Worm (Caenorhabditis elegans): Measurements from ENCODE around the gene ptrn-1.

The ptrn-1 gene

ce11 chrX:17019098-17019497 is 10.9 kb downstream of the ptrn-1 start:
- TF ChIP-seq T22C8.4 (GFP tag; IDR thresholded peaks at IDR 0.05) (no peak), tab-1 (GFP tag; IDR thresholded peaks at IDR 0.05) (no peak), flt-1 (GFP tag; IDR thresholded peaks at IDR 0.05) (no peak), ztf-29 (GFP tag; IDR thresholded peaks at IDR 0.05) (no peak), ref-1 (GFP tag; conservative IDR thresholded peaks at IDR 0.05) (no peak), klf-2 (GFP tag; conservative IDR thresholded peaks at IDR 0.05) (no peak), ztf-23 (GFP tag; IDR thresholded peaks at IDR 0.05) (no peak), med-1 (GFP tag; optimal IDR thresholded peaks at IDR 0.05; ENCODE audit: insufficient read depth) (no peak), cog-1 (tag; optimal IDR thresholded peaks at IDR 0.05) (no peak)

ce11 chrX:17013162-17013561 is 16.9 kb downstream of the ptrn-1 start, which contains the start of gene F35B3.3:
F35B3.3 (plus strand) TSS chrX:17013462.
- no peak for TF ChIP-seq flt-1 (GFP tag; IDR thresholded peaks at IDR 0.05)
- TF ChIP-seq klf-2 (GFP tag; conservative IDR thresholded peaks at IDR 0.05) = no peak
- TF ChIP-seq med-1 (GFP tag; optimal IDR thresholded peaks at IDR 0.05; ENCODE audit: insufficient read depth) = no peak
- no peak for TF ChIP-seq tab-1 (GFP tag; IDR thresholded peaks at IDR 0.05)
- TF ChIP-seq ref-1 (GFP tag; conservative IDR thresholded peaks at IDR 0.05) = no peak
- TF ChIP-seq ztf-29 (GFP tag; IDR thresholded peaks at IDR 0.05) = no peak
- TF ChIP-seq cog-1 (tag; optimal IDR thresholded peaks at IDR 0.05) = no peak
- TF ChIP-seq ztf-23 (GFP tag; IDR thresholded peaks at IDR 0.05) = no peak

- no peak for TF ChIP-seq tab-1 (GFP tag; IDR thresholded peaks at IDR 0.05)
- TF ChIP-seq ztf-29 (GFP tag; IDR thresholded peaks at IDR 0.05) = no peak
- TF ChIP-seq ztf-23 (GFP tag; IDR thresholded peaks at IDR 0.05) = no peak
- no peak for TF ChIP-seq med-1 (GFP tag; optimal IDR thresholded peaks at IDR 0.05; ENCODE audit: insufficient read depth)
- TF ChIP-seq flt-1 (GFP tag; IDR thresholded peaks at IDR 0.05) = no peak
- no peak for TF ChIP-seq cog-1 (tag; optimal IDR thresholded peaks at IDR 0.05)
These were observed 23.2 kb downstream of the ptrn-1 start for ce11 chrX:17006843-17007242.

ce11 chrX:17003473-17004123 is 26.4 kb downstream of the ptrn-1 start:
- TF ChIP-seq T22C8.4 (GFP tag; IDR thresholded peaks at IDR 0.05) = no peak
- no peak for TF ChIP-seq tab-1 (GFP tag; IDR thresholded peaks at IDR 0.05)
- TF ChIP-seq klf-2 (GFP tag; conservative IDR thresholded peaks at IDR 0.05) = no peak
- TF ChIP-seq cog-1 (tag; optimal IDR thresholded peaks at IDR 0.05) = no peak
- TF ChIP-seq ztf-29 (GFP tag; IDR thresholded peaks at IDR 0.05) = no peak
- no peak for TF ChIP-seq flt-1 (GFP tag; IDR thresholded peaks at IDR 0.05)
- TF ChIP-seq med-1 (GFP tag; optimal IDR thresholded peaks at IDR 0.05; ENCODE audit: insufficient read depth) = no peak
- no peak for TF ChIP-seq ztf-23 (GFP tag; IDR thresholded peaks at IDR 0.05)
- no peak for TF ChIP-seq ref-1 (GFP tag; conservative IDR thresholded peaks at IDR 0.05)

- TF ChIP-seq med-1 (GFP tag; optimal IDR thresholded peaks at IDR 0.05; ENCODE audit: insufficient read depth) = no peak
- TF ChIP-seq T22C8.4 (GFP tag; IDR thresholded peaks at IDR 0.05) = no peak
- no peak for TF ChIP-seq ztf-23 (GFP tag; IDR thresholded peaks at IDR 0.05)
- no peak for TF ChIP-seq tab-1 (GFP tag; IDR thresholded peaks at IDR 0.05)
- no peak for TF ChIP-seq ref-1 (GFP tag; conservative IDR thresholded peaks at IDR 0.05)
- TF ChIP-seq klf-2 (GFP tag; conservative IDR thresholded peaks at IDR 0.05) = no peak
- no peak for TF ChIP-seq cog-1 (tag; optimal IDR thresholded peaks at IDR 0.05)
- no peak for TF ChIP-seq flt-1 (GFP tag; IDR thresholded peaks at IDR 0.05)
- TF ChIP-seq ztf-29 (GFP tag; IDR thresholded peaks at IDR 0.05) = no peak
These were observed 27.9 kb downstream of the ptrn-1 start for ce11 chrX:17002149-17002548.

ce11 chrX:16999649-17000048 is 30.4 kb downstream of the ptrn-1 start:
- peak; percentile 62; the same call in 1 of the 2 replicates for TF ChIP-seq ztf-23 (GFP tag; IDR thresholded peaks at IDR 0.05)
- TF ChIP-seq ztf-29 (GFP tag; IDR thresholded peaks at IDR 0.05) = no peak

ce11 chrX:16998981-16999380 is 31.0 kb downstream of the ptrn-1 start:
- no peak for TF ChIP-seq ztf-29 (GFP tag; IDR thresholded peaks at IDR 0.05)
- TF ChIP-seq T22C8.4 (GFP tag; IDR thresholded peaks at IDR 0.05) = no peak
- TF ChIP-seq cog-1 (tag; optimal IDR thresholded peaks at IDR 0.05) = no peak
- TF ChIP-seq ref-1 (GFP tag; conservative IDR thresholded peaks at IDR 0.05) = no peak
- TF ChIP-seq klf-2 (GFP tag; conservative IDR thresholded peaks at IDR 0.05) = no peak
- no peak for TF ChIP-seq med-1 (GFP tag; optimal IDR thresholded peaks at IDR 0.05; ENCODE audit: insufficient read depth)
- no peak for TF ChIP-seq tab-1 (GFP tag; IDR thresholded peaks at IDR 0.05)
- no peak for TF ChIP-seq flt-1 (GFP tag; IDR thresholded peaks at IDR 0.05)
- TF ChIP-seq ztf-23 (GFP tag; IDR thresholded peaks at IDR 0.05) = no peak

ce11 chrX:16998003-16998402 is 32.0 kb downstream of the ptrn-1 start:
- TF ChIP-seq ref-1 (GFP tag; conservative IDR thresholded peaks at IDR 0.05) (no peak), cog-1 (tag; optimal IDR thresholded peaks at IDR 0.05) (no peak), ztf-29 (GFP tag; IDR thresholded peaks at IDR 0.05) (no peak), flt-1 (GFP tag; IDR thresholded peaks at IDR 0.05) (no peak), ztf-23 (GFP tag; IDR thresholded peaks at IDR 0.05) (no peak), T22C8.4 (GFP tag; IDR thresholded peaks at IDR 0.05) (no peak), med-1 (GFP tag; optimal IDR thresholded peaks at IDR 0.05; ENCODE audit: insufficient read depth) (no peak), tab-1 (GFP tag; IDR thresholded peaks at IDR 0.05) (no peak), klf-2 (GFP tag; conservative IDR thresholded peaks at IDR 0.05) (no peak)

- no peak for TF ChIP-seq flt-1 (GFP tag; IDR thresholded peaks at IDR 0.05)
These were observed 34.1 kb downstream of the ptrn-1 start for ce11 chrX:16995886-16996283.

ce11 chrX:16995149-16995885 is 34.7 kb downstream of the ptrn-1 start:
- TF ChIP-seq flt-1 (GFP tag; IDR thresholded peaks at IDR 0.05) = no peak
- no peak for TF ChIP-seq ztf-23 (GFP tag; IDR thresholded peaks at IDR 0.05)
- no peak for TF ChIP-seq ref-1 (GFP tag; conservative IDR thresholded peaks at IDR 0.05)
- TF ChIP-seq klf-2 (GFP tag; conservative IDR thresholded peaks at IDR 0.05) = no peak
- TF ChIP-seq med-1 (GFP tag; optimal IDR thresholded peaks at IDR 0.05; ENCODE audit: insufficient read depth) = no peak
- no peak for TF ChIP-seq tab-1 (GFP tag; IDR thresholded peaks at IDR 0.05)
- no peak for TF ChIP-seq cog-1 (tag; optimal IDR thresholded peaks at IDR 0.05)
- no peak for TF ChIP-seq ztf-29 (GFP tag; IDR thresholded peaks at IDR 0.05)
- TF ChIP-seq T22C8.4 (GFP tag; IDR thresholded peaks at IDR 0.05) = no peak

Measured in whole organism, midembryonic.